Worm (Caenorhabditis elegans) whole organism, L3 larva: ENCODE data around the gene T04A8.18.

Experiments
- ama-1 ChIP-seq: fragments of 150-350 bp; optimal IDR thresholded peaks from 2 replicates; lab custom pipeline; 2018
- ceh-82 ChIP-seq: fragments of 150-350 bp; optimal IDR thresholded peaks from 2 replicates; lab custom pipeline; 2014; ENCODE audit warnings: missing biosample characterization, missing genetic modification characterization
- ceh-9 ChIP-seq: sonication (generic microtip); optimal IDR thresholded peaks from 2 replicates; lab custom pipeline; 2018; ENCODE audit warnings: missing biosample characterization, missing genetic modification characterization
- daf-12 ChIP-seq: fragments of 150-350 bp; optimal IDR thresholded peaks from 2 replicates; lab custom pipeline; 2014; ENCODE audit warnings: missing biosample characterization, missing genetic modification reagents, missing genetic modification characterization
- egl-27 ChIP-seq: sonication (generic microtip); optimal IDR thresholded peaks from 4 replicates; lab custom pipeline; 2017; ENCODE audit warnings: missing biosample characterization, missing genetic modification reagents, missing genetic modification characterization
- egl-5 ChIP-seq: fragments of 150-350 bp; optimal IDR thresholded peaks from 2 replicates; lab custom pipeline; 2017; ENCODE audit warnings: missing biosample characterization, missing genetic modification reagents, missing genetic modification characterization, inconsistent platforms
- elt-1 ChIP-seq: fragments of 150-350 bp; optimal IDR thresholded peaks from 2 replicates; lab custom pipeline; 2014; ENCODE audit warnings: missing biosample characterization, missing genetic modification characterization
- elt-2 ChIP-seq: sonication (generic microtip); optimal IDR thresholded peaks from 2 replicates; lab custom pipeline; 2016; ENCODE audit warnings: missing genetic modification reagents, mild to moderate bottlenecking, missing genetic modification characterization, missing compliant biosample characterization
- fkh-10 ChIP-seq: sonication (generic microtip); optimal IDR thresholded peaks from 2 replicates; lab custom pipeline; 2017; ENCODE audit warnings: missing biosample characterization, missing genetic modification reagents, missing genetic modification characterization
- fkh-2 ChIP-seq: fragments of 150-350 bp; optimal IDR thresholded peaks from 2 replicates; lab custom pipeline; 2014; ENCODE audit warnings: missing biosample characterization, missing genetic modification reagents, missing genetic modification characterization
- fos-1 ChIP-seq: fragments of 150-350 bp; optimal IDR thresholded peaks from 2 replicates; lab custom pipeline; 2014; ENCODE audit warnings: missing biosample characterization, missing genetic modification characterization
- hmg-11 ChIP-seq: sonication (generic microtip); optimal IDR thresholded peaks from 2 replicates; lab custom pipeline; 2016; ENCODE audit warnings: missing genetic modification characterization, missing compliant biosample characterization
- jun-1 ChIP-seq: fragments of 150-350 bp; optimal IDR thresholded peaks from 2 replicates; lab custom pipeline; 2014; ENCODE audit warnings: missing biosample characterization, missing genetic modification reagents, missing genetic modification characterization
- lin-15B ChIP-seq: fragments of 150-350 bp; optimal IDR thresholded peaks from 2 replicates; lab custom pipeline; 2014; ENCODE audit warnings: missing biosample characterization, missing genetic modification characterization
- lin-39 ChIP-seq: fragments of 150-350 bp; optimal IDR thresholded peaks from 2 replicates; lab custom pipeline; 2018; ENCODE audit warnings: missing biosample characterization, missing genetic modification reagents, missing genetic modification characterization
- lsy-12 ChIP-seq: sonication (generic microtip); optimal IDR thresholded peaks from 2 replicates; lab custom pipeline; 2016; ENCODE audit warnings: mild to moderate bottlenecking, missing genetic modification characterization, missing compliant biosample characterization
- mdl-1 ChIP-seq: fragments of 150-350 bp; optimal IDR thresholded peaks from 2 replicates; lab custom pipeline; 2014; ENCODE audit warnings: missing biosample characterization, missing genetic modification characterization
- mml-1 ChIP-seq: fragments of 150-350 bp; sonication (generic microtip); optimal IDR thresholded peaks from 3 replicates; lab custom pipeline; 2014; ENCODE audit warnings: missing biosample characterization, missing genetic modification characterization
- nfya-1 ChIP-seq: sonication (generic microtip); optimal IDR thresholded peaks from 2 replicates; lab custom pipeline; 2017; ENCODE audit warnings: missing genetic modification characterization, mild to moderate bottlenecking, missing compliant biosample characterization, antibody characterized with exemption, moderate library complexity; ENCODE audit not compliant: insufficient read depth
- nhr-11 ChIP-seq: fragments of 150-350 bp; optimal IDR thresholded peaks from 2 replicates; lab custom pipeline; 2014; ENCODE audit warnings: missing biosample characterization, missing genetic modification characterization
- nhr-23 ChIP-seq: fragments of 150-350 bp; optimal IDR thresholded peaks from 2 replicates; lab custom pipeline; 2014; ENCODE audit warnings: missing biosample characterization, missing genetic modification reagents, missing genetic modification characterization
- nhr-67 ChIP-seq: fragments of 150-350 bp; optimal IDR thresholded peaks from 2 replicates; lab custom pipeline; 2014; ENCODE audit warnings: missing biosample characterization, missing genetic modification characterization
- nhr-76 ChIP-seq: fragments of 150-350 bp; sonication (generic microtip); optimal IDR thresholded peaks from 5 replicates; lab custom pipeline; 2014; ENCODE audit warnings: missing biosample characterization, missing genetic modification characterization
- nhr-77 ChIP-seq: fragments of 150-350 bp; optimal IDR thresholded peaks from 2 replicates; lab custom pipeline; 2014; ENCODE audit warnings: missing biosample characterization, missing genetic modification characterization
- pha-4 ChIP-seq: fragments of 150-350 bp; optimal IDR thresholded peaks from 2 replicates; lab custom pipeline; 2014; ENCODE audit warnings: missing biosample characterization, missing genetic modification reagents, missing genetic modification characterization
- pqm-1 ChIP-seq: fragments of 150-350 bp; optimal IDR thresholded peaks from 2 replicates; lab custom pipeline; 2017; ENCODE audit warnings: missing biosample characterization, missing genetic modification characterization, inconsistent platforms
- sea-2 ChIP-seq: fragments of 150-350 bp; sonication (generic microtip); optimal IDR thresholded peaks from 4 replicates; lab custom pipeline; 2014; ENCODE audit warnings: missing biosample characterization, missing genetic modification reagents, missing genetic modification characterization
- skn-1 ChIP-seq: fragments of 150-350 bp; optimal IDR thresholded peaks from 2 replicates; lab custom pipeline; 2014; ENCODE audit warnings: missing biosample characterization, missing genetic modification characterization
- snpc-4 ChIP-seq: fragments of 150-350 bp; optimal IDR thresholded peaks from 2 replicates; lab custom pipeline; 2014; ENCODE audit warnings: missing biosample characterization, missing genetic modification characterization
- tbx-2 ChIP-seq: sonication (generic microtip); optimal IDR thresholded peaks from 2 replicates; lab custom pipeline; 2016; ENCODE audit warnings: mild to moderate bottlenecking, missing genetic modification characterization, missing compliant biosample characterization
- unc-39 ChIP-seq: sonication (generic microtip); optimal IDR thresholded peaks from 4 replicates; lab custom pipeline; 2017; ENCODE audit warnings: missing biosample characterization, missing genetic modification characterization
- zag-1 ChIP-seq: fragments of 150-350 bp; optimal IDR thresholded peaks from 2 replicates; lab custom pipeline; 2014; ENCODE audit warnings: missing biosample characterization, missing genetic modification characterization

Gene T04A8.18

DNA sequence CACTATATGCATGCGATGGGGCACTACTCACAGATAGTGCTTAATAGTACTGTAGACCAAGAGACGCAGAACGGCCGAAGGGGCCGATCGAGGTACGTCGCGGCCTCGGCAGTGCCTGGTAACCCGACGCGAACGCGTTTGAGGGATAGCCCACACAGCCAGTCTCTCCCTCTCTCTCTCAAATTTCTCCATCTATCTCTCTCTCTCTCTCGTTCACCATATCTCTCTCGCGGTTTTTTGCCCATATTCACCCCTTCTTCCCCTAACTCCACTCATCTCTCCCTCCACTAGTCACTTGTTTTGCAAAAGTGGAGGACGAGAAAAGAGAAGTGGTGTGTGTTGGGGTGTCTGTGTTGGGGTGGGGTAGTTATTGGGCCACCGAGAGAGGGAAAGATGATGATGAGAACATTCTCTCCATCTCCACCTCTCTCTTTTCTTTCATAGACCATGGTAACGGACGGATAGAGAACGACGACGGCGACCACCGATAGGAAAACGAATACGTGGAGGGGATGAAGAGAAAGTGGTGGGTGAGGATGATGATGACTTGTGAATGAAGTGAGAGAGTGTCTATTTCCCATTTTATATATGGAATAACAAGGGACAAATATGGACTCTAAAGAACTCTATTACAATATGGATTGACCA, 42.1 kb upstream of the T04A8.18 start (continued):
- TF ChIP-seq hmg-11 (tag; lab: Kevin White, UChicago) (peak; percentile 86), nfya-1 (tag; lab: Kevin White, UChicago) (peak; percentile 62), lin-39 (tag; lab: Kevin White, UChicago) (peak; percentile 65)

DNA sequence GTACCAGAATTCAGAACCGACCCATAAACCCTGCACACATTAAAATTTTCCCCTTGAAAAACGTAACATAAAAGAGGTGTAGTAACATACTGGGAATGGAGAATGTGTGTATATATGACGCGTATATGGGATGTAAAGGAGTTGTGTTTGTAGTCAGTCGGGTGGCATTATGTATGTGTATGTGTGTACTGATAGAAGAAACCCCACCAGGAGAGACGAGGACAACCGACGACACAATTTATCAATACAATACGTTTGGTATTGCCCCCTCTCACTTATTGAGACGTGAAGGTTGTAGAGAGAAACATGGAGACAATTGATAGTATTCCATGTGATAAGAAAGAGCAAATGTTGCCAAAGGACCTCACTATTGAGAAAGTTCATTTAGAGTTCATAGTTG, 40.9 kb upstream of the T04A8.18 start:
- TF ChIP-seq ceh-9, result no peak
- no peak for TF ChIP-seq tbx-2 (tag; lab: Kevin White, UChicago)
- TF ChIP-seq fos-1 (tag; lab: Kevin White, UChicago), result no peak
- peak; percentile 62 for TF ChIP-seq elt-2 (tag; lab: Kevin White, UChicago)
- peak; percentile 66 for TF ChIP-seq pqm-1 (tag; lab: Kevin White, UChicago)
- TF ChIP-seq hmg-11 (tag; lab: Kevin White, UChicago), result no peak
- no peak for TF ChIP-seq zag-1 (tag; lab: Kevin White, UChicago)
- TF ChIP-seq nhr-77 (tag; lab: Kevin White, UChicago), result no peak
- TF ChIP-seq snpc-4 (tag; lab: Kevin White, UChicago), result no peak
- TF ChIP-seq fkh-10 (GFP tag; lab: Kevin White, UChicago), result no peak
- TF ChIP-seq nfya-1 (tag; lab: Kevin White, UChicago), result no peak
- no peak for TF ChIP-seq jun-1 (tag; lab: Kevin White, UChicago)
- no peak for TF ChIP-seq fkh-2 (tag; lab: Kevin White, UChicago)
- TF ChIP-seq nhr-11, result no peak
- TF ChIP-seq pha-4 (tag; lab: Kevin White, UChicago), result peak; percentile 66

DNA sequence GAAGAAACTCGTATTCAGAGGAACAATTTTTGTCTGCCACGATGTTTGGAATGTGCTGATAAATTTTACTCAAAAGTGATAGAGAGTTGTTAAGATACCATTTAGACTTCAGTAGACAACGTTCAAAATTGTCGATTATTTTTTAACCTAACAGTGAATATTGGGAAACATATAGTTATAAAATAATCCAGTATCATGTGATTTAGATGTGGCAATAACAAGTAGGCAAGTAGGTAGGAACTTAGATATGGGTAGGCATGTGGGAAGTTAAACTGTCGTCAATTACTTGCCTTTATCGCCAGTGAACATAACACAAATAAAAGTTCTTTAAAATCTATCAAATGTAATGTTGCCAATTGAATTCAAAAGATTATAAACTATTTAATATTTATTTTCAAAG, 37.5 kb upstream of the T04A8.18 start, which contains the start of gene T23F11.11:
TSS of gene T23F11.11 (minus strand) at position 101 of the 400 bp plus-strand sequence.
- TF ChIP-seq egl-27 (tag; lab: Kevin White, UChicago), result no peak
- TF ChIP-seq mdl-1 (tag; lab: Kevin White, UChicago), result no peak
- TF ChIP-seq ama-1 (lab: Kevin White, UChicago), result no peak
- no peak for TF ChIP-seq pha-4 (tag; lab: Kevin White, UChicago)
- no peak for TF ChIP-seq ceh-9
- TF ChIP-seq egl-5 (tag; lab: Kevin White, UChicago), result no peak
- no peak for TF ChIP-seq fos-1 (tag; lab: Kevin White, UChicago)
- TF ChIP-seq sea-2 (GFP tag; lab: Kevin White, UChicago), result no peak
- TF ChIP-seq nhr-11, result no peak
- no peak for TF ChIP-seq elt-1
- TF ChIP-seq mml-1 (tag; lab: Kevin White, UChicago), result no peak

DNA sequence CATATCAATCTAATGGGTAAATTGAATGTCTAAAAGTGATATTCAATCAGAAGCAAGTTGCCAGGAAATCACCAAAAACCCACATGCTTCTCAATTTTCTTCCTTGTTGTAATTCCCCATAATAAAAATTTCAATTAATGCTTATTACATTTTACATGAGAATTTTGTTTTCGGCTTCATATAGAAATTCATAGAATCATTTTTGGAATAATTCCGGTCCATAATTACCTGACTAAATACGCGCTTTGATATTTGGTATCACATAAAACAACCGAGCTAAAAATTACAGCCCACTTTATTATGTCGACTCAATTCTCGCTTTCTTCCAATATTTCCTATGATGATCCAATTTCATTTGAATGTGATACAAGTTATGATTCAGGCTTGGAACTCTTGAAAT, 37.1 kb upstream of the T04A8.18 start, which contains the start of gene srg-13:
TSS of gene srg-13 (plus strand) at position 301 of the 400 bp plus-strand sequence.
- TF ChIP-seq nhr-23 (tag; lab: Kevin White, UChicago) (no peak), egl-5 (tag; lab: Kevin White, UChicago) (no peak)

DNA sequence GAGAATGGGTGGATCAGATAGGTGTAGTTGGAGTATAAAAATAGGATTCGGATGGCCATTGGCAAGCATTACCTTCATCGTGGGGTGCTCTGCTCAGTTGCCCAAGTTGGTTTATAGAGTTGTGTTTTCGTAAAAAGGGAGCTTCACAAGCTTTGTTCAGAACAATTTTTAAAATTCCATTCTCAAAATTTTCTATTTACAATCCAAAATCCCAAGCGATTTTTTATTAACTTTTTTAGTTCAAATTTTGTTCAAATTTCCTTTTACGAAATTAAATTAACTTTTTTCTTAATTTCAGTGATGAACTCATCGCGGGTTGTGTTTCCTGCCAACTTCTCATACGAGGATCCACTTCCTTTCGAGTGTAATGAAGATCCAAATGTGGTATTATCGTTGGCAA, 31.5 kb upstream of the T04A8.18 start, which contains the start of gene srg-10:
TSS of gene srg-10 (plus strand) at position 301 of the 400 bp plus-strand sequence.
- no peak for TF ChIP-seq skn-1 (tag; lab: Kevin White, UChicago)
- TF ChIP-seq nhr-67 (tag; lab: Kevin White, UChicago), result no peak
- no peak for TF ChIP-seq fos-1 (tag; lab: Kevin White, UChicago)
- no peak for TF ChIP-seq pha-4 (tag; lab: Kevin White, UChicago)
- TF ChIP-seq daf-12 (tag; lab: Kevin White, UChicago), result no peak
- no peak for TF ChIP-seq mml-1 (tag; lab: Kevin White, UChicago)
- TF ChIP-seq unc-39 (tag; lab: Kevin White, UChicago), result no peak
- no peak for TF ChIP-seq zag-1 (tag; lab: Kevin White, UChicago)
- no peak for TF ChIP-seq nfya-1 (tag; lab: Kevin White, UChicago)
- TF ChIP-seq lsy-12 (tag; lab: Kevin White, UChicago), result no peak
- TF ChIP-seq fkh-2 (tag; lab: Kevin White, UChicago), result no peak
- TF ChIP-seq elt-1, result no peak
- TF ChIP-seq lin-15B (tag; lab: Kevin White, UChicago), result no peak
- TF ChIP-seq ceh-82 (tag; lab: Kevin White, UChicago), result no peak
- TF ChIP-seq snpc-4 (tag; lab: Kevin White, UChicago), result no peak
- TF ChIP-seq ama-1 (lab: Kevin White, UChicago), result no peak
- no peak for TF ChIP-seq nhr-76
- TF ChIP-seq, all 47 proteins: peak for 0
